Worm (Caenorhabditis elegans) whole organism, midembryonic: ENCODE data around the gene lido-17.

Source experiments
- cog-1 ChIP-seq: sonication (generic microtip); optimal IDR thresholded peaks from 2 replicates; lab custom pipeline; 2016; ENCODE audit warnings: missing genetic modification characterization, missing compliant biosample characterization
- flt-1 ChIP-seq: fragments of 200-800 bp; sonication (Bioruptor generic); IDR thresholded peaks from 2 replicates; pipeline ENCODE4 v1.3.6; 2022; ENCODE audit warnings: missing genetic modification characterization, missing compliant biosample characterization
- klf-2 ChIP-seq: fragments of 200-800 bp; sonication (Bioruptor generic); conservative IDR thresholded peaks from 2 replicates; pipeline ENCODE4 v1.3.6; 2022; ENCODE audit warnings: missing genetic modification reagents, missing genetic modification characterization, missing compliant biosample characterization
- med-1 ChIP-seq: sonication (generic microtip); optimal IDR thresholded peaks from 2 replicates; lab custom pipeline; 2017; ENCODE audit warnings: missing genetic modification characterization, mild to moderate bottlenecking, missing compliant biosample characterization, antibody characterized with exemption, missing genetic modification reagents; ENCODE audit not compliant: insufficient read depth
- ref-1 ChIP-seq: fragments of 200-800 bp; sonication (Bioruptor generic); conservative IDR thresholded peaks from 2 replicates; pipeline ENCODE4 v1.3.6; 2022; ENCODE audit warnings: missing genetic modification reagents, missing genetic modification characterization, missing compliant biosample characterization
- tab-1 ChIP-seq: fragments of 200-800 bp; sonication (Bioruptor generic); IDR thresholded peaks from 2 replicates; pipeline ENCODE4 v1.3.6; 2022; ENCODE audit warnings: missing genetic modification characterization, missing compliant biosample characterization
- ztf-23 ChIP-seq: fragments of 200-800 bp; sonication (Bioruptor generic); IDR thresholded peaks from 2 replicates; pipeline ENCODE4 v1.3.6; 2022; ENCODE audit warnings: missing genetic modification reagents, missing genetic modification characterization, missing compliant biosample characterization
- ztf-29 ChIP-seq: fragments of 200-800 bp; sonication (Bioruptor generic); IDR thresholded peaks from 2 replicates; pipeline ENCODE4 v1.3.6; 2022; ENCODE audit warnings: missing genetic modification reagents, missing genetic modification characterization, missing compliant biosample characterization

ce11 chrII:9412086-9412608 is 19.5 kb upstream of the lido-17 start, which contains the start of gene arrd-3:
- TF ChIP-seq ztf-29 (no peak), klf-2 (GFP tag; lab: Robert Waterston, UW) (no peak), med-1 (no peak), ref-1 (GFP tag; lab: Robert Waterston, UW) (no peak), flt-1 (GFP tag; lab: Robert Waterston, UW) (no peak), cog-1 (tag; lab: Kevin White, UChicago) (no peak), ztf-23 (no peak), tab-1 (no peak)
